Fruit fly (Drosophila melanogaster): Measurements from ENCODE around the gene CG18754.

The CG18754 gene

DNA sequence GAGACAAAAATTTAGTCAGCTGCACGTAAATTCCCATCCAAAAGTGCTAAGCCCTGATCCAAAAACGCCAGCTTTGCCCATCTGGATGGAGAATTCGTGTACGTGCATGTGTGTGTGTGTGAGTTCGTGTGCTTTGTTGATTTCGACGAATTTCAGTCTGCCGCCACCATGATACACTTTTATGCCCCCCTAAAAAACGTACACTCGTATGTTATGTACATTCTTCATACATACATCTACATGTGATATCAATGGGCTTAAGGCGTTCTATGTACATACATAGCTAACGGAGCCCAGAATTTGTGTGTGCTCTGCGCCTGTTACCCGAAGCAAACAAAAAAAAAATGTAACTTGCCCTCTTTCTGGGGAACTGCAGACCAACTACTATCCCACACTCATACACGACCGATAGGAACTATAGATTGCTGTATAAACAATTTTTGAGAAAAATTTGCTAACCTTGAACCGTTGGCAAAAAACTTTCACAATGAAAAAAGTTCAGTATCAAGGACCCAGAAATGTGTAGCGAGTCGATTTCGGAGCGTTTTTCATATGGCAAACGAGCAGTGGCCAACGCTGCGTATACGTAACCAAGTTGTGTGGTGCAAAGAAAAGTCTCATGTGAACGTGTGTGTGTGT, 42.0 kb downstream of the CG18754 start (continued):
- TF ChIP-seq lab (GFP tag; optimal IDR thresholded peaks at IDR 0.05), result peak; percentile 68
- TF ChIP-seq pfk (GFP tag; optimal IDR thresholded peaks at IDR 0.05), result peak; percentile 34
- TF ChIP-seq Bgb (GFP tag; IDR thresholded peaks at IDR 0.05; ENCODE audit: partially characterized antibody), result no peak
- TF ChIP-seq MBD-R2 (GFP tag; IDR thresholded peaks at IDR 0.05), result peak; percentile 20; the same call in 1 of the 2 replicates
- TF ChIP-seq danr (GFP tag; IDR thresholded peaks at IDR 0.05), result no peak
- TF ChIP-seq HLH3B (GFP tag; IDR thresholded peaks at IDR 0.05), result 0 out of 2 replicates have a peak, but pooled peaks have one; percentile 21
- peak; percentile 21 for TF ChIP-seq CG1233 (GFP tag; optimal IDR thresholded peaks at IDR 0.05)
- TF ChIP-seq CG17328 (GFP tag; IDR thresholded peaks at IDR 0.05), result no peak
- peak; percentile 36 for TF ChIP-seq CG5180 (GFP tag; optimal IDR thresholded peaks at IDR 0.05)
- TF ChIP-seq ham (GFP tag; IDR thresholded peaks at IDR 0.05), result no peak
- TF ChIP-seq mirr (GFP tag; optimal IDR thresholded peaks at IDR 0.05), result peak; percentile 63
- TF ChIP-seq chinmo (GFP tag; IDR thresholded peaks at IDR 0.05; ENCODE audit: partially characterized antibody), result 0 out of 4 replicates have a peak, but pooled peaks have one; percentile 32
- no peak for TF ChIP-seq ken (GFP tag; IDR thresholded peaks at IDR 0.05)
- peak; percentile 11 for TF ChIP-seq Sox100B (GFP tag; optimal IDR thresholded peaks at IDR 0.05)
- TF ChIP-seq fd64A (GFP tag; optimal IDR thresholded peaks at IDR 0.05), result peak; percentile 42
- TF ChIP-seq CG43689 (GFP tag; IDR thresholded peaks at IDR 0.05), result no peak
- peak; percentile 28 for TF ChIP-seq salm (tag; optimal IDR thresholded peaks at IDR 0.05)
- TF ChIP-seq CG17385 (GFP tag; optimal IDR thresholded peaks at IDR 0.05), result no peak
- peak; percentile 67 for TF ChIP-seq Deaf1 (tag; optimal IDR thresholded peaks at IDR 0.05)
- peak; percentile 78 for TF ChIP-seq CG34376 (GFP tag; optimal IDR thresholded peaks at IDR 0.05)
- no peak for TF ChIP-seq wor (GFP tag; IDR thresholded peaks at IDR 0.05)
- TF ChIP-seq jigr1 (GFP tag; IDR thresholded peaks at IDR 0.05), result no peak
- no peak for TF ChIP-seq CG12236 (GFP tag; optimal IDR thresholded peaks at IDR 0.05)
- TF ChIP-seq Blimp-1 (GFP tag; optimal IDR thresholded peaks at IDR 0.05), result peak; percentile 11
- TF ChIP-seq Rfx (GFP tag; IDR thresholded peaks at IDR 0.05), result 0 out of 2 replicates have a peak, but pooled peaks have one; percentile 12
- peak; percentile 49 for TF ChIP-seq cwo (GFP tag; optimal IDR thresholded peaks at IDR 0.05)
- TF ChIP-seq jing (GFP tag; optimal IDR thresholded peaks at IDR 0.05), result no peak
- TF ChIP-seq CG12071 (GFP tag; optimal IDR thresholded peaks at IDR 0.05), result peak; percentile 52
- peak; percentile 52 for TF ChIP-seq CG10431 (GFP tag; optimal IDR thresholded peaks at IDR 0.05)
- no peak for TF ChIP-seq Vsx1 (GFP tag; optimal IDR thresholded peaks at IDR 0.05)
- no peak for TF ChIP-seq CG8290 (GFP tag; optimal IDR thresholded peaks at IDR 0.05)
- TF ChIP-seq CG8290 (tag; optimal IDR thresholded peaks at IDR 0.05), result peak in 1 of 2 experiments; percentile 65
- peak; percentile 39 for TF ChIP-seq ATbp (GFP tag; optimal IDR thresholded peaks at IDR 0.05)
- TF ChIP-seq so (GFP tag; IDR thresholded peaks at IDR 0.05), result 0 out of 3 replicates have a peak, but pooled peaks have one; percentile 9
- TF ChIP-seq vvl (GFP tag; IDR thresholded peaks at IDR 0.05), result peak; percentile 46; the same call in 1 of the 2 replicates
- TF ChIP-seq CG9437 (GFP tag; optimal IDR thresholded peaks at IDR 0.05), result peak; percentile 26
- peak; percentile 23 for TF ChIP-seq CG7987 (GFP tag; optimal IDR thresholded peaks at IDR 0.05)
- peak; percentile 63; the same call in 1 of the 2 replicates for TF ChIP-seq sob (GFP tag; IDR thresholded peaks at IDR 0.05)
- TF ChIP-seq ci (GFP tag; IDR thresholded peaks at IDR 0.05), result peak; percentile 50; the same call in 2 of the 3 replicates
- TF ChIP-seq CG14965 (GFP tag; optimal IDR thresholded peaks at IDR 0.05; ENCODE audit: borderline replicate concordance), result no peak
- TF ChIP-seq sug (tag; optimal IDR thresholded peaks at IDR 0.05), result peak; percentile 81
- TF ChIP-seq CG2120 (GFP tag; optimal IDR thresholded peaks at IDR 0.05), result peak; percentile 33
- TF ChIP-seq kay (GFP tag; optimal IDR thresholded peaks at IDR 0.05), result no peak
- peak; percentile 93 for TF ChIP-seq CG13894 (tag; optimal IDR thresholded peaks at IDR 0.05)
- TF ChIP-seq Sry-β (GFP tag; optimal IDR thresholded peaks at IDR 0.05), result no peak
- peak; percentile 19 for TF ChIP-seq scrt (GFP tag; optimal IDR thresholded peaks at IDR 0.05)
- no peak for TF ChIP-seq CG2712 (tag; optimal IDR thresholded peaks at IDR 0.05)
- TF ChIP-seq CG3407 (GFP tag; optimal IDR thresholded peaks at IDR 0.05), result peak; percentile 10
- no peak for TF ChIP-seq Ets65A (GFP tag)
